Worm (Caenorhabditis elegans) whole organism, L2 larva: ENCODE results near the gene cho-1.
A peak's percentile ranks its signal among the peaks of the same experiment; 100 is the strongest.

Source experiments
- ZK546.5 ChIP-seq: sonication (generic microtip); optimal IDR thresholded peaks from 2 replicates; lab custom pipeline; 2017; ENCODE audit warnings: missing biosample characterization, missing genetic modification characterization
- aly-2 ChIP-seq: fragments of 150-350 bp; optimal IDR thresholded peaks from 2 replicates; lab custom pipeline; 2014; ENCODE audit warnings: missing biosample characterization, missing genetic modification characterization
- lsy-2 ChIP-seq, 2 experiments: fragments of 150-350 bp in 1 of 2; sonication (generic microtip) in 1 of 2; optimal IDR thresholded peaks; 2 replicates each; lab custom pipeline; 2014 to 2017; ENCODE audit warnings: missing biosample characterization in 2 of 2, missing genetic modification characterization in 2 of 2
- mdl-1 ChIP-seq, 2 experiments: fragments of 150-350 bp in 1 of 2; sonication (generic microtip) in 1 of 2; optimal IDR thresholded peaks; 2 replicates each; lab custom pipeline; 2017; ENCODE audit warnings: missing biosample characterization in 2 of 2, missing genetic modification characterization in 2 of 2
- nhr-11 ChIP-seq: fragments of 150-350 bp; optimal IDR thresholded peaks from 2 replicates; lab custom pipeline; 2014; ENCODE audit warnings: missing biosample characterization, missing genetic modification characterization
- nhr-237 ChIP-seq: fragments of 150-350 bp; optimal IDR thresholded peaks from 2 replicates; lab custom pipeline; 2014; ENCODE audit warnings: missing biosample characterization, missing genetic modification characterization
- unc-62 ChIP-seq: fragments of 150-350 bp; optimal IDR thresholded peaks from 2 replicates; lab custom pipeline; 2014; ENCODE audit warnings: missing biosample characterization, missing genetic modification reagents, missing genetic modification characterization
- zag-1 ChIP-seq: fragments of 150-350 bp; optimal IDR thresholded peaks from 2 replicates; lab custom pipeline; 2014; ENCODE audit warnings: missing biosample characterization, missing genetic modification characterization

- TF ChIP-seq unc-62 (GFP tag; lab: Kevin White, UChicago) (no peak), nhr-11 (no peak), aly-2 (no peak), nhr-237 (tag; lab: Kevin White, UChicago) (no peak), mdl-1 (tag; optimal IDR thresholded peaks at IDR 0.05; lab: Kevin White, UChicago) (no peak), ZK546.5 (tag; lab: Kevin White, UChicago) (no peak), lsy-2 (tag; optimal IDR thresholded peaks at IDR 0.05; lab: Kevin White, UChicago) (peak in 1 of 2 experiments; percentile 23), zag-1 (tag; lab: Kevin White, UChicago) (no peak)
These were observed 24.8 kb upstream of the cho-1 start, which contains the start of gene tag-115 for ce11 chrIV:13238943-13239861.
